Fruit fly (Drosophila melanogaster) whole organism, embryonic: ENCODE data around the gene CG33511.

ENCODE experiments used
- ATbp ChIP-seq: fragments of 200-800 bp; sonication (Bioruptor generic); optimal IDR thresholded peaks from 2 replicates; lab custom pipeline; 2017; ENCODE audit warnings: missing biosample characterization, mild to moderate bottlenecking, missing genetic modification characterization, missing genetic modification reagents
- Bteb2 ChIP-seq: fragments of 200-800 bp; sonication (Bioruptor generic); optimal IDR thresholded peaks from 2 replicates; lab custom pipeline; 2016; ENCODE audit warnings: missing biosample characterization, missing genetic modification characterization
- CG17612 ChIP-seq: fragments of 200-800 bp; sonication (Bioruptor generic); IDR thresholded peaks from 2 replicates; pipeline ENCODE4 v1.3.6; 2022; ENCODE audit warnings: missing biosample characterization, missing genetic modification characterization
- Drgx ChIP-seq: fragments of 200-800 bp; sonication (Bioruptor generic); IDR thresholded peaks from 2 replicates; pipeline ENCODE4 v1.3.6; 2022; ENCODE audit warnings: missing biosample characterization, missing genetic modification characterization
- E2f2 ChIP-seq: fragments of 200-800 bp; sonication (Bioruptor generic); IDR thresholded peaks from 2 replicates; pipeline ENCODE4 v1.3.6; 2022; ENCODE audit warnings: missing biosample characterization, missing genetic modification characterization
- dm ChIP-seq: fragments of 200-800 bp; sonication (Bioruptor generic); optimal IDR thresholded peaks from 3 replicates; lab custom pipeline; 2016; ENCODE audit warnings: missing biosample characterization, missing genetic modification characterization
- h ChIP-seq: fragments of >200 bp; optimal IDR thresholded peaks from 2 replicates; lab custom pipeline; 2017
- ken ChIP-seq: fragments of 200-800 bp; sonication (Bioruptor generic); IDR thresholded peaks from 3 replicates; pipeline ENCODE4 v1.3.6; 2022; ENCODE audit warnings: missing biosample characterization, missing genetic modification characterization

- no peak for TF ChIP-seq ATbp
- no peak for TF ChIP-seq ken
- no peak for TF ChIP-seq Bteb2 (GFP tag; lab: Kevin White, UChicago)
- no peak for TF ChIP-seq dm (GFP tag; lab: Kevin White, UChicago)
- no peak for TF ChIP-seq CG17612 (GFP tag; lab: Robert Waterston, UW)
- no peak for TF ChIP-seq h (lab: Kevin White, UChicago)
- no peak for TF ChIP-seq E2f2 (GFP tag; lab: Robert Waterston, UW)
- TF ChIP-seq Drgx (GFP tag; lab: Robert Waterston, UW): no peak
Observed at dm6 chr2L:21115687-21116086, 33.4 kb upstream of the CG33511 start.
